Worm (Caenorhabditis elegans) whole organism, L3 larva: ENCODE measurements around the gene pitr-2.
A peak's percentile ranks its signal among the peaks of the same experiment; 100 is the strongest.

Experiments used
- R02D3.7 ChIP-seq: fragments of 150-350 bp; optimal IDR thresholded peaks from 2 replicates; lab custom pipeline; 2014; ENCODE audit warnings: missing biosample characterization, missing genetic modification characterization
- aly-2 ChIP-seq: fragments of 150-350 bp; optimal IDR thresholded peaks from 2 replicates; lab custom pipeline; 2014; ENCODE audit warnings: missing biosample characterization, missing genetic modification characterization
- ama-1 ChIP-seq: fragments of 150-350 bp; optimal IDR thresholded peaks from 2 replicates; lab custom pipeline; 2018
- ceh-16 ChIP-seq: sonication (generic microtip); optimal IDR thresholded peaks from 2 replicates; lab custom pipeline; 2017; ENCODE audit warnings: missing biosample characterization, missing genetic modification characterization
- ceh-28 ChIP-seq: fragments of 150-350 bp; optimal IDR thresholded peaks from 2 replicates; lab custom pipeline; 2014; ENCODE audit warnings: missing biosample characterization, missing genetic modification reagents, missing genetic modification characterization
- ceh-9 ChIP-seq: sonication (generic microtip); optimal IDR thresholded peaks from 2 replicates; lab custom pipeline; 2018; ENCODE audit warnings: missing biosample characterization, missing genetic modification characterization
- daf-12 ChIP-seq: fragments of 150-350 bp; optimal IDR thresholded peaks from 2 replicates; lab custom pipeline; 2014; ENCODE audit warnings: missing biosample characterization, missing genetic modification reagents, missing genetic modification characterization
- egl-27 ChIP-seq: sonication (generic microtip); optimal IDR thresholded peaks from 4 replicates; lab custom pipeline; 2017; ENCODE audit warnings: missing biosample characterization, missing genetic modification reagents, missing genetic modification characterization
- elt-1 ChIP-seq: fragments of 150-350 bp; optimal IDR thresholded peaks from 2 replicates; lab custom pipeline; 2014; ENCODE audit warnings: missing biosample characterization, missing genetic modification characterization
- elt-2 ChIP-seq: sonication (generic microtip); optimal IDR thresholded peaks from 2 replicates; lab custom pipeline; 2016; ENCODE audit warnings: missing genetic modification reagents, mild to moderate bottlenecking, missing genetic modification characterization, missing compliant biosample characterization
- elt-3 ChIP-seq, 3 experiments: fragments of 150-350 bp in 1 of 3; sonication (generic microtip) in 2 of 3; optimal IDR thresholded peaks; 2 replicates in 2 of 3; 4 replicates in 1 of 3; lab custom pipeline; 2014 to 2017; ENCODE audit warnings: missing biosample characterization in 3 of 3, missing genetic modification characterization in 3 of 3
- eor-1 ChIP-seq, 2 experiments: fragments of 150-350 bp; optimal IDR thresholded peaks; 2 replicates each; lab custom pipeline; 2014 to 2018; ENCODE audit warnings: missing biosample characterization in 2 of 2, missing genetic modification characterization in 2 of 2
- fkh-10 ChIP-seq: sonication (generic microtip); optimal IDR thresholded peaks from 2 replicates; lab custom pipeline; 2017; ENCODE audit warnings: missing biosample characterization, missing genetic modification reagents, missing genetic modification characterization
- hmg-11 ChIP-seq: sonication (generic microtip); optimal IDR thresholded peaks from 2 replicates; lab custom pipeline; 2016; ENCODE audit warnings: missing genetic modification characterization, missing compliant biosample characterization
- lin-15B ChIP-seq: fragments of 150-350 bp; optimal IDR thresholded peaks from 2 replicates; lab custom pipeline; 2014; ENCODE audit warnings: missing biosample characterization, missing genetic modification characterization
- lin-39 ChIP-seq: fragments of 150-350 bp; optimal IDR thresholded peaks from 2 replicates; lab custom pipeline; 2018; ENCODE audit warnings: missing biosample characterization, missing genetic modification reagents, missing genetic modification characterization
- lsy-12 ChIP-seq: sonication (generic microtip); optimal IDR thresholded peaks from 2 replicates; lab custom pipeline; 2016; ENCODE audit warnings: mild to moderate bottlenecking, missing genetic modification characterization, missing compliant biosample characterization
- mdl-1 ChIP-seq: fragments of 150-350 bp; optimal IDR thresholded peaks from 2 replicates; lab custom pipeline; 2014; ENCODE audit warnings: missing biosample characterization, missing genetic modification characterization
- mml-1 ChIP-seq: fragments of 150-350 bp; sonication (generic microtip); optimal IDR thresholded peaks from 3 replicates; lab custom pipeline; 2014; ENCODE audit warnings: missing biosample characterization, missing genetic modification characterization
- nhr-11 ChIP-seq: fragments of 150-350 bp; optimal IDR thresholded peaks from 2 replicates; lab custom pipeline; 2014; ENCODE audit warnings: missing biosample characterization, missing genetic modification characterization
- nhr-12 ChIP-seq: fragments of 150-350 bp; optimal IDR thresholded peaks from 2 replicates; lab custom pipeline; 2014; ENCODE audit warnings: missing biosample characterization, missing genetic modification characterization
- nhr-25 ChIP-seq: sonication (generic microtip); optimal IDR thresholded peaks from 2 replicates; lab custom pipeline; 2017; ENCODE audit warnings: missing biosample characterization, missing genetic modification characterization
- nhr-28 ChIP-seq: fragments of 150-350 bp; optimal IDR thresholded peaks from 2 replicates; lab custom pipeline; 2014; ENCODE audit warnings: missing biosample characterization, missing genetic modification characterization
- nhr-43 ChIP-seq: sonication (generic microtip); optimal IDR thresholded peaks from 2 replicates; lab custom pipeline; 2016; ENCODE audit warnings: mild to moderate bottlenecking, missing genetic modification characterization, missing compliant biosample characterization; ENCODE audit not compliant: poor library complexity, severe bottlenecking
- nhr-67 ChIP-seq: fragments of 150-350 bp; optimal IDR thresholded peaks from 2 replicates; lab custom pipeline; 2014; ENCODE audit warnings: missing biosample characterization, missing genetic modification characterization
- nhr-77 ChIP-seq: fragments of 150-350 bp; optimal IDR thresholded peaks from 2 replicates; lab custom pipeline; 2014; ENCODE audit warnings: missing biosample characterization, missing genetic modification characterization
- pha-4 ChIP-seq: fragments of 150-350 bp; optimal IDR thresholded peaks from 2 replicates; lab custom pipeline; 2014; ENCODE audit warnings: missing biosample characterization, missing genetic modification reagents, missing genetic modification characterization
- pqm-1 ChIP-seq: fragments of 150-350 bp; optimal IDR thresholded peaks from 2 replicates; lab custom pipeline; 2017; ENCODE audit warnings: missing biosample characterization, missing genetic modification characterization, inconsistent platforms
- sea-2 ChIP-seq: fragments of 150-350 bp; sonication (generic microtip); optimal IDR thresholded peaks from 4 replicates; lab custom pipeline; 2014; ENCODE audit warnings: missing biosample characterization, missing genetic modification reagents, missing genetic modification characterization
- skn-1 ChIP-seq: fragments of 150-350 bp; optimal IDR thresholded peaks from 2 replicates; lab custom pipeline; 2014; ENCODE audit warnings: missing biosample characterization, missing genetic modification characterization
- tbx-2 ChIP-seq: sonication (generic microtip); optimal IDR thresholded peaks from 2 replicates; lab custom pipeline; 2016; ENCODE audit warnings: mild to moderate bottlenecking, missing genetic modification characterization, missing compliant biosample characterization
- unc-39 ChIP-seq: sonication (generic microtip); optimal IDR thresholded peaks from 4 replicates; lab custom pipeline; 2017; ENCODE audit warnings: missing biosample characterization, missing genetic modification characterization
- unc-62 ChIP-seq: fragments of 150-350 bp; sonication (generic microtip); optimal IDR thresholded peaks from 4 replicates; lab custom pipeline; 2014; ENCODE audit warnings: missing biosample characterization, missing genetic modification reagents, missing genetic modification characterization
- zag-1 ChIP-seq: fragments of 150-350 bp; optimal IDR thresholded peaks from 2 replicates; lab custom pipeline; 2014; ENCODE audit warnings: missing biosample characterization, missing genetic modification characterization
- ztf-4 ChIP-seq: fragments of 150-350 bp; optimal IDR thresholded peaks from 2 replicates; lab custom pipeline; 2014; ENCODE audit warnings: missing biosample characterization, missing genetic modification characterization

pitr-2 gene

DNA sequence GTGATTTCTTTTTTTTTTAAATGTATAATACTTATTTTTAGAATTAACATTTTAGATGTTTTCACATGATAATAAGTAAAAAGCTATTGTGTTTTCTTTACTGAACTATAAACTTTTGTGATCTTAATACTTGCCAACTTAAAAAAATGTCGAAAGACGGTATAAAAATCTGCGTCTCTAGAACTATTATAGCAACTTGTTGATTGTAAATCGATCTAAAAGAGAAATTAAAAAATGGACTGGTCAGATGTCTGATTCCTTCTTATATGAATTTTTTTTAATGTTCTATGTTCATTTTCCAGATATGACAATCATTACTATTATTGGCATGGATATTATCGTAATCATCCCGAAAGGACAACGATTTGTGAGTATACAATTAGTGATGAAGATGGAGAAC, 9.7 kb downstream of the pitr-2 start, which contains the start of gene F21C10.3:
Gene F21C10.3, plus strand, starts transcription at position 301 of the 400 bp plus-strand sequence.
- TF ChIP-seq mml-1 (tag; lab: Kevin White, UChicago) (no peak), sea-2 (GFP tag; lab: Kevin White, UChicago) (no peak), fkh-10 (GFP tag; lab: Kevin White, UChicago) (no peak), nhr-77 (no peak), mdl-1 (tag; lab: Kevin White, UChicago) (no peak), nhr-12 (tag; lab: Kevin White, UChicago) (no peak), unc-62 (no peak), elt-3 (tag; optimal IDR thresholded peaks at IDR 0.05; lab: Kevin White, UChicago) (no peak)
- TF ChIP-seq, all 47 proteins: peak for 0

DNA sequence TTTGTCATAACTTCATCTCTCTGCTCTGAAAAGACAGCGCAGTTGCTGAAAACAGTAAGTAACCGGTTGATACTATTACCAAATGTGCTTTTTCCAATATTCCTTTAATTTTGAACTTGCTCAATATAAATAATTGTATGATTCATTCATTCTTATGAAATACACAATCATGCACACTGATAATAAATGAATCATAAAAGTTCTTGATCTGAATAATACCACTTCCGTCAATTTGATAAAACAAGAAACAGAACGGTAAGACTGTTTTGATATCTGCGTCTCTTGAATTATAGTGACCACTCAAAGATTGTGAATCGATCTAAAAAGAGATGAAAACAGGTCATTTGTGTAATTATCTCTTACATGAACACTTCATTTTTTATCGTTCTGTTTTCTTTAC, 11.2 kb downstream of the pitr-2 start, which contains the start of gene F21C10.4:
Gene F21C10.4, plus strand, starts transcription at position 301 of the 400 bp plus-strand sequence.
- TF ChIP-seq zag-1 (tag; lab: Kevin White, UChicago) = no peak
- TF ChIP-seq elt-2 (tag; lab: Kevin White, UChicago) = no peak
- no peak for TF ChIP-seq aly-2 (tag; lab: Kevin White, UChicago)
- no peak for TF ChIP-seq ztf-4 (tag; lab: Kevin White, UChicago)
- TF ChIP-seq elt-3 (tag; optimal IDR thresholded peaks at IDR 0.05; lab: Kevin White, UChicago) = no peak
- no peak for TF ChIP-seq nhr-43
- TF ChIP-seq lin-39 = no peak
- no peak for TF ChIP-seq egl-27 (tag; lab: Kevin White, UChicago)
- TF ChIP-seq sea-2 (GFP tag; lab: Kevin White, UChicago) = no peak
- TF ChIP-seq ceh-9 (tag; lab: Kevin White, UChicago) = no peak

ce11 chrV:9125345-9125744, 12.2 kb downstream of the pitr-2 start, which contains the start of gene F21C10.5:
Gene F21C10.5 (plus strand): TSS chrV:9125645.
- TF ChIP-seq elt-1 (tag; lab: Kevin White, UChicago) = no peak
- no peak for TF ChIP-seq unc-62

DNA sequence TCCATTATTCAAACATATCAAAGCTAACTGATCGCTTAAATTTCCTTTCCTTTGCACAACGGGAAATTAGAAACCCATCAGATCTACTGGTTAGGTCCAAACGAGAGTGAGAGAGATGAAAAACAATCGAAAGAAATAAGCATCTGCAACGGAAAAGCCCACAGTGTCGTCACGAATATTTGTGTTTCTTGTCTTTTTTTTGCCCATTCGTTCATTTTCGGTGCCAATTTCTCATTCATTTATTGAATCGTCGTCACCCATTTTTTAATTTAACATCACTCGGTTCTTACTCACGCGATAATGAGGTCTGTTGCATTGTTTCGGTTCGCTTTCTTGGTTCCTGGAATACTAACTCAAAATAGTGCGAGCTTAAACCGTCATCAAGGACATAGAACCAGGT, 13.3 kb downstream of the pitr-2 start, which contains the start of gene F21C10.6:
Gene F21C10.6, plus strand, starts transcription at position 301 of the 400 bp plus-strand sequence.
- TF ChIP-seq pha-4 (tag; lab: Kevin White, UChicago) (no peak), nhr-67 (tag; lab: Kevin White, UChicago) (no peak), elt-2 (tag; lab: Kevin White, UChicago) (no peak), sea-2 (GFP tag; lab: Kevin White, UChicago) (no peak), nhr-43 (no peak), nhr-28 (tag; lab: Kevin White, UChicago) (no peak), elt-3 (tag; optimal IDR thresholded peaks at IDR 0.05; lab: Kevin White, UChicago) (no peak), lin-15B (no peak), lsy-12 (tag; lab: Kevin White, UChicago) (no peak), elt-1 (tag; lab: Kevin White, UChicago) (no peak), nhr-11 (no peak), unc-39 (tag; lab: Kevin White, UChicago) (no peak), nhr-25 (tag; lab: Kevin White, UChicago) (no peak), skn-1 (no peak), mdl-1 (tag; lab: Kevin White, UChicago) (no peak), R02D3.7 (tag; lab: Kevin White, UChicago) (no peak), zag-1 (tag; lab: Kevin White, UChicago) (no peak), nhr-77 (no peak), egl-27 (tag; lab: Kevin White, UChicago) (no peak), daf-12 (tag; lab: Kevin White, UChicago) (no peak)

ce11 chrV:9123186-9123585, 14.3 kb downstream of the pitr-2 start, which contains the start of gene F21C10.11:
Gene F21C10.11 (plus strand): TSS chrV:9123486.
- TF ChIP-seq ama-1 (lab: Kevin White, UChicago) (no peak), pqm-1 (peak; percentile 26)

DNA sequence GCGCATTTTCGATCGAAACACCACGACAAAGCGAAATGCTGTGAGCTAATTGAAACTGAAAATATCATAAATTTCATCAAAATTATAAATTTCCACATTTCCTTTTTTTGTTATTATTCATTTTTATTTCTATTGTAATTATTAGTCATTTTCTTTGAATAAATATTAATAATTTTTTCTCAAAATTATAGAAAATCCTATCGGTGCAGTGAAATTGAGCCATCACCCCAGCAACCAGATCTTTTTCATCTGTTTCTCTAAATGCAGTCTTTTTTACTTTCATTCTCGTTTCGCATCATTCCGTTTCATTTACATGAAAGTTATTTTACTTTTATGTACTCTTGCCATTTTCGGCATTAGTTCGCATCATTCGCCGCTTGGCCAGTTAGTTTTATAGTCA, 15.5 kb downstream of the pitr-2 start, which contains the start of gene F21C10.13:
Gene F21C10.13, plus strand, starts transcription at position 301 of the 400 bp plus-strand sequence.
- TF ChIP-seq ceh-16 (tag; lab: Kevin White, UChicago) = no peak
- TF ChIP-seq nhr-11 = no peak
- TF ChIP-seq nhr-67 (tag; lab: Kevin White, UChicago) = no peak
- TF ChIP-seq nhr-28 (tag; lab: Kevin White, UChicago) = no peak
- no peak for TF ChIP-seq nhr-43
- TF ChIP-seq mml-1 (tag; lab: Kevin White, UChicago) = no peak
- no peak for TF ChIP-seq unc-62
- no peak for TF ChIP-seq ceh-28 (tag; lab: Kevin White, UChicago)
- TF ChIP-seq eor-1 (tag; optimal IDR thresholded peaks at IDR 0.05; lab: Kevin White, UChicago) = no peak
- TF ChIP-seq tbx-2 = no peak
- no peak for TF ChIP-seq sea-2 (GFP tag; lab: Kevin White, UChicago)
- no peak for TF ChIP-seq ztf-4 (tag; lab: Kevin White, UChicago)
- no peak for TF ChIP-seq hmg-11 (tag; lab: Kevin White, UChicago)
- TF ChIP-seq nhr-77 = no peak
